Worm (Caenorhabditis elegans): ENCODE results near the gene F55C12.19.

Gene F55C12.19

ce11 chrII:5865405-5866308, at the start of gene F55C12.19:
F55C12.19 (plus strand) TSS chrII:5866139.
- TF ChIP-seq hmg-4 (GFP tag; optimal IDR thresholded peaks at IDR 0.05) (no peak), tbx-11 (GFP tag; IDR thresholded peaks at IDR 0.05) (no peak), flt-1 (GFP tag; IDR thresholded peaks at IDR 0.05) (no peak), ceh-36 (tag; optimal IDR thresholded peaks at IDR 0.05) (no peak)

- TF ChIP-seq flt-1 (GFP tag; IDR thresholded peaks at IDR 0.05) = no peak
- TF ChIP-seq B0310.2 (tag; optimal IDR thresholded peaks at IDR 0.05) = no peak
- TF ChIP-seq tra-4 (tag; optimal IDR thresholded peaks at IDR 0.05) = no peak
- no peak for TF ChIP-seq ceh-13 (GFP tag; optimal IDR thresholded peaks at IDR 0.05)
- no peak for TF ChIP-seq hmbx-1 (tag; optimal IDR thresholded peaks at IDR 0.05)
- no peak for TF ChIP-seq ama-1 (optimal IDR thresholded peaks at IDR 0.05)
- no peak for TF ChIP-seq scrt-1 (GFP tag; IDR thresholded peaks at IDR 0.05)
Observed at ce11 chrII:5816346-5816745, 49.6 kb upstream of the F55C12.19 start, which contains the start of gene ZK1248.20. ZK1248.20 (plus strand) TSS chrII:5816646.

DNA sequence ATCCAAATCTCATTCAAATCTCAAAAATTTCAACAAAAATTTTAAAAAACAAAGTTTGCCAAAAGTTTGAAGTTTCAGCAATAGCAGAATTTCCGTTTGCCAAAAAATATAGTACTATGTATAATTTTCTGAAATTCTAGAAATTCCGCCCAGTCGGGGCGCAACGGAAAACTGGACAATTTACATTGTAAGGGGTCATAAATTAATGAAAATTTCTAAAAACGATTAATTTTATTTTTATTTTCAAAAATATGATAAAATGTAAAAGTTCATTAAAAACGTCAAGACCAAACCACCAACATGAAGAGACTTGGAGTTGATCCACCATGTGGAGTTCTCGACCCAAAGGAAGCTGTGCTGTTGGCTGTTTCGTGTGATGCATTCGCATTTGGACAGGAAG, 47.6 kb upstream of the F55C12.19 start, which contains the start of gene ZK1248.4:
Gene ZK1248.4, plus strand, starts transcription at position 301 of the 400 bp plus-strand sequence.
- TF ChIP-seq hnd-1 (tag; optimal IDR thresholded peaks at IDR 0.05) (no peak), ceh-13 (GFP tag; optimal IDR thresholded peaks at IDR 0.05) (no peak), flt-1 (GFP tag; IDR thresholded peaks at IDR 0.05) (no peak), tra-4 (tag; optimal IDR thresholded peaks at IDR 0.05) (no peak), ets-7 (tag; optimal IDR thresholded peaks at IDR 0.05) (no peak), pes-1 (GFP tag; IDR thresholded peaks at IDR 0.05) (no peak)

DNA sequence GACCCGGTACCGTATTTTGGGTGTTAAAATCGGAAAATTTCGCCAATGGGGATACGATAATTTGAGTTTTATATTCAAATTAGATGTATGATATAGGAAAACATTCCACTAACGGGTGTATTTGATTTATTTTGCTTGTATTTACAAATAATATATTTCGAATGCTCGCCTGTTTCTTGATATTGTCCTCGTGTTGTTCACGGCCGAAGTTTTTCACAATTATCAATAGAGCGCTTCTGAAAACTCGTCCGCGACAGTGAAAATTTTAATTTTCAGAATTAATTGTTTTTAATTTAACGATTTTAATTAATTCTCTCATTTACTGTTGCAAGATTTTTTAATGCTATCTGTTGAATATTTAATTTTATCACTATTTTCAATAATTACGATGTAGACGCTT, 46.3 kb upstream of the F55C12.19 start:
- TF ChIP-seq F13C5.2 (tag; optimal IDR thresholded peaks at IDR 0.05) (no peak), tra-4 (tag; optimal IDR thresholded peaks at IDR 0.05) (no peak), hnd-1 (tag; optimal IDR thresholded peaks at IDR 0.05) (no peak), tbx-37 (GFP tag; conservative IDR thresholded peaks at IDR 0.05) (no peak), hmbx-1 (tag; optimal IDR thresholded peaks at IDR 0.05) (no peak), flt-1 (GFP tag; IDR thresholded peaks at IDR 0.05) (no peak), ets-7 (tag; optimal IDR thresholded peaks at IDR 0.05) (no peak), ama-1 (optimal IDR thresholded peaks at IDR 0.05) (no peak), hmg-4 (GFP tag; optimal IDR thresholded peaks at IDR 0.05) (no peak), pes-1 (GFP tag; IDR thresholded peaks at IDR 0.05) (no peak), aly-1 (tag; optimal IDR thresholded peaks at IDR 0.05) (no peak)

DNA sequence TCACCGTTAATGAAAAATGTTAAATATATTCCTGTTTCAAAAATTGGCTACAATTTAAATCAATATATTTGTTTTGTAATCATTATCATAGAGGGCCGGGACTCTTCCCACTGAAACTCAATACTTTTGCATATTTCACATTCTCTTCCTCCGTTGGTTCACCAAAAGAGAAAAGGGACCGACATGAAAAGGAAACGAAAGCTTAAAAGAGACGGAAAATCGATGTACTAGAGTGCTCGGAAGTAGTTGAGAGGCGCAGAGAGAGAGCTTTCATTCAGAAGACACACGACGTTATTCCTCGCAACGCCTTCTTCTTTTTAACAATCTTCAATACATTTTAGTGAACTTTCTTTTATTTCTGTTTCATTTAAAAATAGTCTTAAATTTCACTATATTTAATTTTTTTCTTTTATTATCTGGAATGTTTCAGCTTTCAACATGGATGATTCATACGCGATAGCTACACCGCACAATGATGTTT, 45.6 kb upstream of the F55C12.19 start, which contains the start of gene ehs-1:
Gene ehs-1, plus strand, starts transcription at position 431 of the 481 bp plus-strand sequence.
- no peak for TF ChIP-seq F13C5.2 (tag; optimal IDR thresholded peaks at IDR 0.05)
- no peak for TF ChIP-seq flt-1 (GFP tag; IDR thresholded peaks at IDR 0.05)
- TF ChIP-seq tbx-11 (GFP tag; IDR thresholded peaks at IDR 0.05) = no peak
- TF ChIP-seq sea-1 (GFP tag; conservative IDR thresholded peaks at IDR 0.05) = no peak
- TF ChIP-seq ama-1 (optimal IDR thresholded peaks at IDR 0.05) = no peak
- no peak for TF ChIP-seq hmbx-1 (tag; optimal IDR thresholded peaks at IDR 0.05)

DNA sequence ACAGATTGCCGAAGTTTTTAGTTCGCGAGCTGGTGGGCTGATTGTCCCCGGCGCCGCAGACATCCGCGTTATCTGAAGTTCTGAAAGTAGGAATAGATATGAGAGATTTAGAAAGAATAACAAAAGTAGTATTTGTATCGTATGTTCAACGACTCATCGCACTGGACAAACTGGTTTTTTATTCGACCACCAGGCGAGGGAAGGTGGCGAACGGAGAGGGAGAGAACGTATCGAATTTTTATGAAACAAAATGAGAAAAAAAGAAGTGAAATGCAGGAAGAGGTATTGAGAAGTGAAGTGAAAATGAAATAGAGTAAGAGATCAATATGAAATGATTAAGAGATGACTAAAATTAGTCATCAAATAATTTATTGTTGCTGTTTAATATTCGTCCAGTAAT, 38.6 kb upstream of the F55C12.19 start, which contains the start of gene tbc-2:
Gene tbc-2, minus strand, starts transcription at position 80 of the 400 bp plus-strand sequence.
- TF ChIP-seq hmbx-1 (tag; optimal IDR thresholded peaks at IDR 0.05) (no peak), scrt-1 (GFP tag; IDR thresholded peaks at IDR 0.05) (no peak), sea-1 (GFP tag; conservative IDR thresholded peaks at IDR 0.05) (no peak), ceh-36 (tag; optimal IDR thresholded peaks at IDR 0.05) (no peak), ama-1 (optimal IDR thresholded peaks at IDR 0.05) (no peak), aly-1 (tag; optimal IDR thresholded peaks at IDR 0.05) (no peak), ceh-13 (GFP tag; optimal IDR thresholded peaks at IDR 0.05) (no peak), B0310.2 (tag; optimal IDR thresholded peaks at IDR 0.05) (no peak), hnd-1 (tag; optimal IDR thresholded peaks at IDR 0.05) (no peak), hmg-4 (GFP tag; optimal IDR thresholded peaks at IDR 0.05) (no peak), ets-7 (tag; optimal IDR thresholded peaks at IDR 0.05) (no peak), F13C5.2 (tag; optimal IDR thresholded peaks at IDR 0.05) (no peak), flt-1 (GFP tag; IDR thresholded peaks at IDR 0.05) (no peak), tbx-37 (GFP tag; conservative IDR thresholded peaks at IDR 0.05) (no peak), pes-1 (GFP tag; IDR thresholded peaks at IDR 0.05) (no peak), tbx-11 (GFP tag; IDR thresholded peaks at IDR 0.05) (no peak), tra-4 (tag; optimal IDR thresholded peaks at IDR 0.05) (no peak)

ce11 chrII:5828486-5828885, 37.5 kb upstream of the F55C12.19 start, which contains the start of gene ZK1248.11:
ZK1248.11 (minus strand) TSS chrII:5828586.
- TF ChIP-seq tbx-11 (GFP tag; IDR thresholded peaks at IDR 0.05) = no peak
- TF ChIP-seq flt-1 (GFP tag; IDR thresholded peaks at IDR 0.05) = no peak
- TF ChIP-seq tra-4 (tag; optimal IDR thresholded peaks at IDR 0.05) = no peak
- no peak for TF ChIP-seq aly-1 (tag; optimal IDR thresholded peaks at IDR 0.05)
- TF ChIP-seq ceh-13 (GFP tag; optimal IDR thresholded peaks at IDR 0.05) = no peak
- no peak for TF ChIP-seq hmg-4 (GFP tag; optimal IDR thresholded peaks at IDR 0.05)
- no peak for TF ChIP-seq pes-1 (GFP tag; IDR thresholded peaks at IDR 0.05)
- TF ChIP-seq F13C5.2 (tag; optimal IDR thresholded peaks at IDR 0.05) = no peak
- no peak for TF ChIP-seq ets-7 (tag; optimal IDR thresholded peaks at IDR 0.05)
- no peak for TF ChIP-seq hnd-1 (tag; optimal IDR thresholded peaks at IDR 0.05)
- no peak for TF ChIP-seq B0310.2 (tag; optimal IDR thresholded peaks at IDR 0.05)
- no peak for TF ChIP-seq ama-1 (optimal IDR thresholded peaks at IDR 0.05)
- TF ChIP-seq scrt-1 (GFP tag; IDR thresholded peaks at IDR 0.05) = no peak
- no peak for TF ChIP-seq sea-1 (GFP tag; conservative IDR thresholded peaks at IDR 0.05)
- no peak for TF ChIP-seq ceh-36 (tag; optimal IDR thresholded peaks at IDR 0.05)
- no peak for TF ChIP-seq tbx-37 (GFP tag; conservative IDR thresholded peaks at IDR 0.05)
- no peak for TF ChIP-seq hmbx-1 (tag; optimal IDR thresholded peaks at IDR 0.05)

Measured in whole organism, early embryonic.